Fruit fly (Drosophila melanogaster) Kc167 (cell line): ENCODE measurements around the gene CG12951.

Experiments used
- Myc ChIP-seq: fragments of >200 bp; optimal IDR thresholded peaks from 2 replicates; lab custom pipeline; 2017; ENCODE audit warnings: missing external identifiers
- Sin3A ChIP-seq: fragments of >200 bp; optimal IDR thresholded peaks from 2 replicates; lab custom pipeline; 2018; ENCODE audit warnings: missing external identifiers
- h ChIP-seq: fragments of >200 bp; optimal IDR thresholded peaks from 3 replicates; lab custom pipeline; 2018; ENCODE audit warnings: missing external identifiers
- insv ChIP-seq: fragments of >200 bp; optimal IDR thresholded peaks from 3 replicates; lab custom pipeline; 2018; ENCODE audit warnings: missing external identifiers
- psq ChIP-seq: fragments of >200 bp; optimal IDR thresholded peaks from 2 replicates; lab custom pipeline; 2017; ENCODE audit warnings: missing external identifiers
- ttk ChIP-seq: sonication (Bioruptor generic); optimal IDR thresholded peaks from 2 replicates; lab custom pipeline; 2017; ENCODE audit warnings: missing external identifiers

CG12951 gene

DNA sequence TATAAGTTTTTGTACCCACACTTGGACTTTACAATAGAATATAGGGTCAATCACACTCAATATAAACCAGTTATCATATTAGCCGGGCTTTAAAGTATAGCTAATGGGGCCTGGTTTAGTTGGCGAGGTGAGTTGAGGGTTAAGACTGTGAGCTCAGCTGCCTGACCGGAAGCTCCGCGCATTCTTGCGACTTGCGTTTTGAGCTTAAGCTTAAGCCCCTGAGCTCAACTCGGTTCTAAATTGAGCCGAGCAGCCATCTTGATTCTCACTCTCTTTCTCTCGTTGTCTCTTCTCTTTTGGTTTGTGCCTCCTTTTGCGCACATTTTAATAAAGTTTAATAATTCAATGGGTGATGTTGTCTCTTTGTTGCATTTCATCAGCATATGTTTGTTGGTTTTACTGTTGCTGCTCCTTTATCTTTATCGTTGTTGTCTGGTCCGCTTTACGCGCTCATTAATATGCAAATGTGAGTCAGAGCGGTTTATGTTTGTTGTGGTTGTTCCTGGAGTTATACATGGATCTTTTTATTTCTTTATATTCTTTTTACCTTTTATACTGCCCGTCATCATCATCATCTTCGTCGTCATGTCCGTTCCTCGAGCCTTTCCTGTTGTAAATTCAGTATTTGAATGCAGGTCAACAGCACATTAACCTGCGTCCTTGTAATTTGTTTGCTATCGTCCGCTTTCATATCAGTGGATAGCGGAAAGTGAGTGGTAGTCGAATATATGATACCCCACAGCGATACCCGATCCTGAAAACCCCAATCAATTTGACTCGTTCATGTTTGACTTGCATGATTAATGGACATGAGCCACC, 20.6 kb upstream of the CG12951 start:
- no peak for TF ChIP-seq insv
- no peak for TF ChIP-seq ttk (lab: Kevin White, UChicago)
- no peak for TF ChIP-seq Myc

DNA sequence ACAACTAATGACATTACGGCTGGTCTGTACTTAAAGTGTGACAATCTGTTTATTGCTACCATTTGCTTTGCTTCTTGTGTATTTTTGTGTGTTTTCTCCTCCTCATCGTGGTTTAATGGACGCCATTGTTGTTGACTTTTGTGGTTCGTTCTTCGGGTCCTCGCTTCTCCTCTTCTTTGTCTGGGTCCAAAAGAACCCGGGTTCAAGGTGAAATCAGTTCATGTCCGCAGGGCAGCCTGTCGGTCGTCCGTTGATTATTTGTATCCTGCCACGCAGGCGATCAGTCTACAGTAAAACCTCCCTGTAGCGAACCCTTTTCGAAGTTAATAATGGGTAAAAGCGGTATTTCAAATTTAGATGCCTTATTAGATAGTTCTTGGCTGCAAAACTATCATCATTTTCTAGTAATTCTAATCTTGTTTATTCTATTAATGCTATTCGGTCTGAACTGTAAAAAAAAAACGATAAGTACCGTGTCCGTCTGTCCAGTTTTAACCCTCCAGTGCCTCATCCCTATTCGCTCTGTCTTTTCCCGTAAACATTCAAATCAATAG, 19.2 kb upstream of the CG12951 start:
- TF ChIP-seq ttk (lab: Kevin White, UChicago) = no peak
- TF ChIP-seq psq = no peak
- TF ChIP-seq insv = no peak
- TF ChIP-seq h (lab: Kevin White, UChicago) = no peak

DNA sequence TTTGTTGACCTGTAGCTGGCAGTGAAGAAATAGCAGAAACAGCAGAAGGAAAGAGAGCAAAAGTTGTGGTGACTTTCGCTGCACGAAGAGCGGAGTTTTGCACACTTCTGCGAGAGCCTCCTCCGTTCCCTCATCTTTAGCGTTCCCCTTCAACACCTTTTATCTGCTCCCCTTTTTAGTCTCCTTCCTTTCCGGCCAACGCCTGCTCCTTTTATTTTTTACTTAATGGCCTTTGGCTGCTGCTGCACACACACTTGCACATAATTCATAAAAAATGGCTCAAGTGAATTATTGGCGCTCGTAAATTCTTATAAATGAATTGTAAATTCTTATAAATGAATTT, 18.2 kb upstream of the CG12951 start:
- no peak for TF ChIP-seq Sin3A

DNA sequence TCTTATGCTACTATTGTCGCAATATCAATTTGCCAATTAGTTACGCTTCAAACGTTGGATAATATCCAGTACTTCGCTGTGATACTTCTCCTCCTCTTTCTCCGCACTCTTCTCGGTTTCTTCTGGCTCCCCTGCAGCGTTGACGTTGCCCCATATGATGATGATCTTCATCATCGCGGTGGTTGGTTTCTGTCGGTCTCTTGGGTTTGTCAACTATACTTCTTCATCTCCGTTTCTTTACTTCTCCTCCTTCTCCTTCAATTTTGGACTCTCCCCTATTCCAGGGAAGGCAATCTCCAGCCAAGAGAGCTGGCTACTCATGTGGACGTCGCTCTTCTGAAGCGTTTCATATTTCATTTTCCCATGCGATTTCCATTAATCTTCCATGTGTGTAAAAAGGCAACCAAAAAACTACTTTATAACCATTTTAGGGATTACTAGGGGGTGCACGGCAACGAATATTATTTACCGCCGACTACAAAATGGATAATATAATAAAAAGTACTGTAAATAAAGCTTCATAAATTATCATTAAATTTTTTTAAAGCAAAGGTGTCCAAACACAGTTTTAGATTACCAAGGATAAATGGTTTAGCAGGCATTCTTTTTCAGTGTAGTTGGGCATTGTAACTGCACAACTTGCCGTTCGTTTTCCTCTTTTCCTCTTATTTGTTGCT, 17.7 kb upstream of the CG12951 start:
- no peak for TF ChIP-seq insv
- TF ChIP-seq psq = no peak
- no peak for TF ChIP-seq ttk (lab: Kevin White, UChicago)
- TF ChIP-seq Myc = no peak

DNA sequence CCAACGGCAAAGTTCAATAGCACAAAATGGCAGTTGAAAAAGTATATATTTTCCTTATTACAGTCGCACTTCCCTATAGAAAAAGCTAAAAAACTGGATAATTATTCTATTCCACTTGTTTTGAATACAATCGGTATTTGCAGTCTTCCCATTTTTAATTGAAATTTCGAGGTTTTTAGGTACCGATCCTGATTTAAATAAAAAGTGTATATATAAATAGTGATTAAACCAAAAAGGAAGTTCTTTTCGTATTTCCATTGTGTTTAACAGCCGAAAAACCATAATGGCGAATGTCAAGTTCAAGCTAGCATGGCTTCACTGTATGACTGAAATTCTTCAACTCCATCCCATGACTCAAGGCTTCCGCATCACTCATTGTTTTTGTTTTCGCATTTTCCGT, 16.4 kb upstream of the CG12951 start:
- TF ChIP-seq h (lab: Kevin White, UChicago) (no peak), Sin3A (no peak), ttk (lab: Kevin White, UChicago) (no peak), insv (no peak), Myc (no peak), psq (no peak)

DNA sequence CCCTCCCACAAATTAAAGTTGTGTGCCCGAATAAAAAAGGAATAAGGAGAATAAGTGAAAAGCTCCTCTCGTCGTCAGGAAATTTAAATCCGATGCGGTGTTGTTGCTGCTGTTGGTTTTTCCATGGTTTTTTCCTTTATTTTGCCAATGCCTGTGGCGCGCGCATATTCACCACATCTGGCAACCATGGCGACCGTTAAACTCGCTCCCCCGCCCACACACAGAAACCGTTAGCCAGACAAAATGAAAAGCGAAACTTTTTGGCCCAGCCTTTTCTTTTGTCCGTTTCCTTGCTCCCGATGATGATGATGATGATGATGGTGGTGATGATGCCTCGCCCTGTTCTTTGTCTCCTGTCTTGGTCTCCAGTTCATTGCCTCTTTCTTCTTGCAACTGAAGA, 15.8 kb upstream of the CG12951 start:
- no peak for TF ChIP-seq insv
- TF ChIP-seq h (lab: Kevin White, UChicago) = no peak
- TF ChIP-seq Myc = no peak
- TF ChIP-seq Sin3A = no peak
- no peak for TF ChIP-seq ttk (lab: Kevin White, UChicago)
- no peak for TF ChIP-seq psq

DNA sequence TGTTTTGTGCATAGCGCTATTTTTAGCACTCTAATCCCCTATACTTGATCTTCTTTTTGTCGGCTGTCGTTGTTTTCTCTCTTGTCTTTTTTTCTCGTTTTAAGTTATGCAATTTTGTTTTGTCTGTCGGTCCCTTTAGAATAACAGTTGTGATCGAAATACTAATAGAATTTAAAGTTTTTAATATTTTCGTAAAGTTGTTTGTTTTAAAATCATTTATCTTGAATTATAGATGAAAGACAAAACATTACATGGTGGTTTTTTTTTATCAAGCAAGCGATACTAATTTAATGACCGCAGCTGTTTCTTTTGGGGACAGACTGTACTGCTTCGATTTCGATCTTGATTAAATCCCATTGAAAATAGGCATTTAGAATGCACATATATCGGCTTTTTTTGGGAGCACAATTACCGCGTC, 14.7 kb upstream of the CG12951 start:
- no peak for TF ChIP-seq Sin3A
- TF ChIP-seq h (lab: Kevin White, UChicago) = no peak
- TF ChIP-seq psq = no peak
- TF ChIP-seq Myc = no peak
- TF ChIP-seq insv = no peak
- TF ChIP-seq ttk (lab: Kevin White, UChicago) = no peak

DNA sequence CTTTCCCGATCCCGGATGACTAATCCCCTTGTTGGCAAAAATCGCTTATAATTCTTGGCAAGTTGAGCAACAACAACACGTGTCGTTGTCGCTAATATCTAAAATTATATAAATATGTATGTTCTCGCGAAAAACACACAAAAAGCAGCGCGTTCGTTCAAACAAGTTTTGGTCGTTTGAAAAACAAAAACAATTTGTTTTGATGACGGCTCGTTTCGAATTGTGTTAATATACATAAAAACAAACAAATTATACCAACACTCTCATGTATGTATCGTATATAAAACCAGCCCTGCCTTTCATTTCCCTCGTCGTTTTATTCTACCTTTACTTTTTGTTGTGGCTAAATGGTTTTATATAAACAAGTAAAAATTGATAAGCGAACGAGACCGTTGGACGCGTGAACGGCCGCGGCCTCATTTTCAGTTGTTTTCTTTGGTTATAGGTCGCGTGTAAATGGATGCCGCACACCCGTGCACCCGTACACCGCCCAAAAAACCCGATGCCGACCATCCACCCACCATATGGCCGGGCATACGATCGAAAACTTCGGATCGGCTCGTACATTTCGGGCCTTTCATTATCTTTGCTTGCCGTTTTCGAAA, 14.2 kb upstream of the CG12951 start:
- TF ChIP-seq insv (no peak), psq (no peak), Myc (no peak), h (lab: Kevin White, UChicago) (no peak), ttk (lab: Kevin White, UChicago) (no peak), Sin3A (no peak)

DNA sequence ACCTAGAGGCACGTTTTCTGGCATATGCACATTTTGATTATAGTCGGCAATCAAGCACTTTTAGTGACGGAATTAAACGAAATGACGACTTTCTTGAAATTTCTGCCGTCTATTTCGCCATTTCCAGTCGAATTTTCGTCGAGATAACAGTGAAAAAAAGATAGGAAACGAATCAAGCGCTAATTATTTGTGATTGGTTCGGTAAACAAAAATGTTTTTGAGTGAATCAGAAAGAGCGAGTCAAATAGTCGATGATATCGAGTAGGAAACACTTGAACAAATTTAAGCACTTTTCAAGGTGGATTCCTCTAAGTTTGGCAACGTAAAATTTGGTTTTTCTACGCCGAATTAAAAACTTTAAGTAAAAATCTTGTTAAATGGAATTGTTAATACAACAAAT, 13.5 kb upstream of the CG12951 start:
- no peak for TF ChIP-seq psq
- TF ChIP-seq h (lab: Kevin White, UChicago) = no peak

DNA sequence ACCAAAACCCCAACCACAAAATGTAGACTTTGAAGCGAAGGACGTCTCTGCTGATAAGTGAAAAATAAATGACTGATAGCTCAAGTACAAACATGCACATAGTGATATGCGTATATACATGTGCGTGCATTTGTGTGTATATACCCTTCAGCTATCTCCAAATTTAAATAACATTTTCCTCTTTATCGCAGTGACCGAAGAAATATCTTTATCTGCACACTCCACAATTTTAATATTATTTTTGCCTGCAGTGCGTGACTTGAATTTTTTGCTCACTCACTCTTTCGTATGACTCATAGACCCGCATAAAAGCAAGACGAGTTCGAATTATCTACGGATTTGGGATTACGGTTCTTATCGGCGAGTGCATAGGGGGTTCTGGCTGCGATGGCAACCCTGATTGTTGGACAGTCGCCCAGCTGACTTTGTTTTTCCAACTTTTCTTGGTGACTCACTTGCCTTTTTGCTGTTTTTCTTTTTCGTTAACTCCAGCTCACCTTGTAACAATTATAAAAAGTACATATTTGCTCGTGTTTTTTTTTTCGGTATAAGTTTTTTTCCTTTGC, 13.0 kb upstream of the CG12951 start:
- TF ChIP-seq psq = no peak
- TF ChIP-seq Myc = no peak
- no peak for TF ChIP-seq ttk (lab: Kevin White, UChicago)
- no peak for TF ChIP-seq insv
- TF ChIP-seq Sin3A = no peak
- TF ChIP-seq h (lab: Kevin White, UChicago) = no peak

DNA sequence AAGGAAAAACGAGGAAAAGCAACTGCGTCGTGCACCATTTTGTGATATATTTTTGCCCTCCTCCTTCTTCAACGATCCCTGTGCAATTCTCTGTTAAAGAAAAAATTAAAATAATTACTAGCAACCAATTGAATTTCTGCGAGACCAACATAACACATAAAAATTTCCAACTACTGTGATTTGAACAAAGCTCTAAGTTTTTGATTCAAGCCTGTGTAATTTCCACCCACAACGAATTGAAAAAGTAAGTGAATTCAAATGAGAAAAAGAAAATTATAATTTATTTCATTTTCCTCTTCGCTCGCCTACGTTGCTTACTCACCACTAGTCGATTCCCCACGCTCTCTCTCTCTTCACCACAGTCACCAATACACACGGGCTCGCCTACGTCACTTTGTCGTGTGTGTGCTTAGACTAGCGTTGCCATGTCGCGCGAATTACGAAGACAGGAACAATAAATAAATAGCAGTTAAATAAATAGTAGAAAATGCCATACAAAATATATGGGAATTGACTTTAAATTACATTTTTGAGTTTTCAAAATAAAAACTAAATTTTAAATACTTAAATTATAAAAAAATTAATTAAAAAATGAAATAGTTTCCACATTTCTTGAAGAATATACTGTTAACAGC, 12.2 kb upstream of the CG12951 start:
- no peak for TF ChIP-seq ttk (lab: Kevin White, UChicago)
- TF ChIP-seq insv = no peak
- no peak for TF ChIP-seq h (lab: Kevin White, UChicago)
- no peak for TF ChIP-seq psq
- no peak for TF ChIP-seq Sin3A

DNA sequence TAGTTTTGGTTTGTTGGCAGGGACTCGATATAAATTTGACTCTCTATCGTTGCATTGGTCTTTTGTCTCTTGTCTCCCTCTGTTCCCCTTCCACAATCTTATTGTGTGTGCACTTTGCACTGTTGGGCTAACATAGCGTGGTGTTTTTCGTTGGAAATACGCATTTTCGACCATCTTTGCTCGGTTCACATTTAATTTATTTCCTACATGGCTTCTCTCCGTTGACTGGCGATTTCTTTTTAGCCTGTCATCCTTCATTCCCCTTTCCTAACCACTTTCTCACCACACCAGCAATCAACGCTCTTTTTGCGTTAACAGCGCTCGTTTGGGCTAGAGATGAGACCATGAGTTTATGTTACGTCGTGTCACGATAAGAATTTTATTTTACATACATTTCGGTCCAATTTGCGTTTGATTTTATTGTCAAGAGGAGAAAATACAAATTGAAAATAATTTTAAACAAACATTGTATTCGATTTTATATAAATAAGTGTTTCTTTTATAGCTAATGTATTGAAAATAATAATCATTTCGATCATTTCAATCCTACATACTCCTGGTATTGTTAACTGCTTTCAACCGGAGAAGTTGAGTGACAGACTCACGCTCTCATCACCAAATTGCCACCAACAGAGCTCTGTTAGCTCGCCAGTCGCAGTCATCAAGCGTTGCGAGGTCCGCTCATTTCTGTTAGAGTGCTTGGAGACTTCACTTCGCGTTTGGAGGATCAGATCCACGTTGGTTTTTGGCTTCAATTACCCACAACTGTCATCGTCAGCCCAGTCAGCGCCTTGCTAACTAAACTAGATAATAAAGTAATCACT, 11.3 kb upstream of the CG12951 start:
- TF ChIP-seq insv (no peak), psq (no peak), ttk (lab: Kevin White, UChicago) (no peak), h (lab: Kevin White, UChicago) (no peak), Myc (no peak)
